Worm (Caenorhabditis elegans): ENCODE results near the gene F46F5.13.

F46F5.13 gene

DNA sequence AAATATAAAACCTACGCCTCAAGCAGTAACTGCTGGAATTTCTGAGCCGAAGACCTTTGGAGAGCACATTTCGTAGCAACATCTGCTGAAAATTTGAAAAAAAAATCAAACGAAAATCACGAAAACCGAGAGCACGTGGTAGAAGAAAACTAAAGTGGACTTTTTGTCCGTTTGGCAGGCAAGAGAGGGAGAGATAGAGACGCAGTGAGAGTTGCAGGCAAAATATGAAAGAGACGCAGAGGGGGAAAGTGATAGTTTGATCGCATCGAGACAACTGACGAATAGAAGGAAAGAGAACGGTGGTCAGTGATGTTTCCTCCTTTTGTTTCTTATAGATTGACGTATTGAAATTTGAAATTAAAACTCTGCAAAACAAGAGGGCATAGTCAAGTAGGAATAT is 45.4 kb downstream of the F46F5.13 start, which contains the start of the genes acdh-9 and F28A10.13 (continued):
- TF ChIP-seq egl-13 (tag; optimal IDR thresholded peaks at IDR 0.05): no peak
- TF ChIP-seq hpl-2 (GFP tag; optimal IDR thresholded peaks at IDR 0.05): no peak
- peak; percentile 59 for TF ChIP-seq blmp-1 (tag; optimal IDR thresholded peaks at IDR 0.05)
- TF ChIP-seq lin-39 (tag; optimal IDR thresholded peaks at IDR 0.05): no peak
- TF ChIP-seq hlh-17 (GFP tag; optimal IDR thresholded peaks at IDR 0.05; ENCODE audit: borderline replicate concordance): no peak
- TF ChIP-seq unc-130 (tag; optimal IDR thresholded peaks at IDR 0.05): no peak
- no peak for TF ChIP-seq jun-1 (tag; optimal IDR thresholded peaks at IDR 0.05)
- peak; percentile 16 for TF ChIP-seq nhr-47 (tag; optimal IDR thresholded peaks at IDR 0.05)
- TF ChIP-seq isw-1 (GFP tag; IDR thresholded peaks at IDR 0.05): no peak
- TF ChIP-seq elt-3 (tag; optimal IDR thresholded peaks at IDR 0.05): peak in 1 of 6 experiments; percentile 5
- TF ChIP-seq ces-1 (GFP tag; optimal IDR thresholded peaks at IDR 0.05): no peak
- no peak for TF ChIP-seq grh-1 (GFP tag; IDR thresholded peaks at IDR 0.05)
- TF ChIP-seq nhr-19 (GFP tag; conservative IDR thresholded peaks at IDR 0.05): peak; percentile 51
- TF ChIP-seq F16B12.6 (tag; optimal IDR thresholded peaks at IDR 0.05): no peak
- peak; percentile 4 for TF ChIP-seq C16A3.4 (tag; optimal IDR thresholded peaks at IDR 0.05)
- peak; percentile 93 for TF ChIP-seq nhr-20 (tag; optimal IDR thresholded peaks at IDR 0.05)
- TF ChIP-seq aly-2 (tag; optimal IDR thresholded peaks at IDR 0.05): no peak
- no peak for TF ChIP-seq ets-5 (GFP tag; IDR thresholded peaks at IDR 0.05)
- no peak for TF ChIP-seq lin-15B (tag; optimal IDR thresholded peaks at IDR 0.05)
- no peak for TF ChIP-seq ceh-8 (GFP tag; optimal IDR thresholded peaks at IDR 0.05)
- TF ChIP-seq efl-3 (GFP tag; optimal IDR thresholded peaks at IDR 0.05): no peak
- TF ChIP-seq vab-15 (tag; optimal IDR thresholded peaks at IDR 0.05): no peak
- TF ChIP-seq lsy-2 (tag; optimal IDR thresholded peaks at IDR 0.05): peak in 1 of 2 experiments; percentile 51
- TF ChIP-seq pax-3 (tag; optimal IDR thresholded peaks at IDR 0.05): no peak
- peak; percentile 9 for TF ChIP-seq lin-13 (GFP tag; optimal IDR thresholded peaks at IDR 0.05)
- no peak for TF ChIP-seq mef-2 (tag; optimal IDR thresholded peaks at IDR 0.05)
- TF ChIP-seq ztf-4 (tag; optimal IDR thresholded peaks at IDR 0.05): peak; percentile 13
- TF ChIP-seq irx-1 (tag; optimal IDR thresholded peaks at IDR 0.05): no peak
- no peak for TF ChIP-seq tlp-1 (tag; optimal IDR thresholded peaks at IDR 0.05)
- no peak for TF ChIP-seq nhr-84 (tag; optimal IDR thresholded peaks at IDR 0.05)
- TF ChIP-seq ceh-63 (GFP tag; optimal IDR thresholded peaks at IDR 0.05): no peak
- TF ChIP-seq ama-1 (optimal IDR thresholded peaks at IDR 0.05): no peak
- TF ChIP-seq fkh-4 (tag; optimal IDR thresholded peaks at IDR 0.05; ENCODE audit: borderline replicate concordance): no peak
- no peak for TF ChIP-seq alr-1 (tag; optimal IDR thresholded peaks at IDR 0.05; ENCODE audit: borderline replicate concordance)
- TF ChIP-seq mep-1 (tag; optimal IDR thresholded peaks at IDR 0.05): peak; percentile 53
- no peak for TF ChIP-seq dsc-1 (tag; optimal IDR thresholded peaks at IDR 0.05)
- no peak for TF ChIP-seq nhr-28 (tag; optimal IDR thresholded peaks at IDR 0.05)
- peak; percentile 28 for TF ChIP-seq tbx-2 (tag; optimal IDR thresholded peaks at IDR 0.05)
- TF ChIP-seq nhr-237 (tag; optimal IDR thresholded peaks at IDR 0.05): no peak
- no peak for TF ChIP-seq skn-1 (tag; optimal IDR thresholded peaks at IDR 0.05)
- no peak for TF ChIP-seq nhr-77 (tag; optimal IDR thresholded peaks at IDR 0.05)
- no peak for TF ChIP-seq mab-9 (GFP tag; IDR thresholded peaks at IDR 0.05)
- no peak for TF ChIP-seq unc-62 (GFP tag; optimal IDR thresholded peaks at IDR 0.05)
- TF ChIP-seq C34B4.2 (tag; optimal IDR thresholded peaks at IDR 0.05): no peak
- TF ChIP-seq lir-3 (tag; optimal IDR thresholded peaks at IDR 0.05; ENCODE audit: poor library complexity): peak; percentile 6
- no peak for TF ChIP-seq fkh-8 (tag; optimal IDR thresholded peaks at IDR 0.05)
- no peak for TF ChIP-seq pqm-1 (tag; optimal IDR thresholded peaks at IDR 0.05)
- TF ChIP-seq rnt-1 (tag; optimal IDR thresholded peaks at IDR 0.05): peak; percentile 75
- TF ChIP-seq sup-37 (GFP tag; optimal IDR thresholded peaks at IDR 0.05): no peak
- TF ChIP-seq nhr-12 (tag; optimal IDR thresholded peaks at IDR 0.05): no peak
- TF ChIP-seq pag-3 (tag; optimal IDR thresholded peaks at IDR 0.05; ENCODE audit: borderline replicate concordance, insufficient read depth): peak; percentile 40
- no peak for TF ChIP-seq Y116A8C.19 (tag; optimal IDR thresholded peaks at IDR 0.05; ENCODE audit: borderline replicate concordance)
- no peak for TF ChIP-seq unc-86 (tag; optimal IDR thresholded peaks at IDR 0.05)
- TF ChIP-seq swsn-7 (tag; optimal IDR thresholded peaks at IDR 0.05): peak; percentile 35

All from whole organism, L1 larva.